Worm (Caenorhabditis elegans) whole organism, L4/young adult: Measurements from ENCODE around the gene F20D6.5.

Experiments
- W03F9.2 ChIP-seq: fragments of 150-350 bp; optimal IDR thresholded peaks from 2 replicates; lab custom pipeline; 2014; ENCODE audit warnings: missing biosample characterization, missing genetic modification characterization
- dao-5 ChIP-seq: sonication (generic microtip); optimal IDR thresholded peaks from 2 replicates; lab custom pipeline; 2016; ENCODE audit warnings: missing genotype, missing genetic modification characterization, moderate library complexity, missing compliant biosample characterization
- him-1 ChIP-seq: sonication (generic microtip); optimal IDR thresholded peaks from 2 replicates; lab custom pipeline; 2016; ENCODE audit warnings: missing genotype, missing genetic modification reagents, missing genetic modification characterization, missing compliant biosample characterization

DNA sequence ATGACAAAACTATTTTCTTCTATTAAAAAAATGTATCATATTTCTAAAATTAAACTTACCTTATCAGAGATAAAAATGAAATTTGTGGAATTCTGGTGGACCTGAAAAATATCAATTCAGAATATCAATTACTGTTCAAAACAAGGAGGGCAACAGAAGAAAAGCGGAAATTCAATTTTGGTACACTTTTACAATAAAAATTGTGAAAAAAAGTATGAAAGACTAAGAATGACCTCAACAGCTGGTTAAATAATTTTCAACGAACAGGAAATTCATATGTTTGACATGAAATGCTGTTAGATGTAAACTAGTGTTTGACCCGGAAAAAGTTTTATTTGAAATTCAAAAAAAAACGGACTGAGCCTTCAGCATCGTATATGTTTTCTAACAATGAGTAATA lies 52.1 kb downstream of the F20D6.5 start, which contains the start of gene K07C11.7:
- TF ChIP-seq him-1 (tag; lab: Kevin White, UChicago) (no peak), dao-5 (no peak), W03F9.2 (tag; lab: Kevin White, UChicago) (no peak)
